Worm (Caenorhabditis elegans) whole organism, late embryonic: ENCODE data around the gene H27A22.1.

Source experiments
- K02D7.2 ChIP-seq: sonication (generic microtip); optimal IDR thresholded peaks from 2 replicates; lab custom pipeline; 2017; ENCODE audit warnings: mild to moderate bottlenecking, missing genetic modification characterization, missing compliant biosample characterization
- K09A11.1 ChIP-seq: sonication (generic microtip); optimal IDR thresholded peaks from 2 replicates; lab custom pipeline; 2017; ENCODE audit warnings: antibody characterized with exemption, mild to moderate bottlenecking, missing genetic modification characterization, missing compliant biosample characterization; ENCODE audit not compliant: insufficient read depth
- T23F11.4 ChIP-seq: fragments of 200-800 bp; sonication (Bioruptor generic); optimal IDR thresholded peaks from 2 replicates; lab custom pipeline; 2018; ENCODE audit warnings: mild to moderate bottlenecking, missing genetic modification characterization, missing compliant biosample characterization
- Y22D7AL.16 ChIP-seq: sonication (generic microtip); optimal IDR thresholded peaks from 2 replicates; lab custom pipeline; 2016; ENCODE audit warnings: missing genetic modification characterization, missing compliant biosample characterization
- ceh-14 ChIP-seq: sonication (generic microtip); optimal IDR thresholded peaks from 2 replicates; lab custom pipeline; 2016; ENCODE audit warnings: missing genotype, missing genetic modification characterization, missing compliant biosample characterization
- ceh-18 ChIP-seq: sonication (generic microtip); optimal IDR thresholded peaks from 2 replicates; lab custom pipeline; 2016; ENCODE audit warnings: missing genetic modification characterization, missing compliant biosample characterization
- ceh-2 ChIP-seq: sonication (generic microtip); optimal IDR thresholded peaks from 2 replicates; lab custom pipeline; 2016; ENCODE audit warnings: missing genotype, missing genetic modification characterization, missing compliant biosample characterization
- ceh-22 ChIP-seq: sonication (generic microtip); optimal IDR thresholded peaks from 2 replicates; lab custom pipeline; 2017; ENCODE audit warnings: missing biosample characterization, missing genetic modification characterization
- ceh-24 ChIP-seq: sonication (generic microtip); optimal IDR thresholded peaks from 2 replicates; lab custom pipeline; 2016; ENCODE audit warnings: mild to moderate bottlenecking, missing genetic modification characterization, missing compliant biosample characterization
- ceh-45 ChIP-seq: fragments of 200-800 bp; sonication (Bioruptor generic); IDR thresholded peaks from 2 replicates; pipeline ENCODE4 v1.3.6; 2022; ENCODE audit warnings: missing genetic modification reagents, missing genetic modification characterization, missing compliant biosample characterization
- ceh-48 ChIP-seq: sonication (generic microtip); optimal IDR thresholded peaks from 2 replicates; lab custom pipeline; 2016; ENCODE audit warnings: missing genetic modification characterization, inconsistent platforms, missing compliant biosample characterization
- ceh-9 ChIP-seq: sonication (generic microtip); optimal IDR thresholded peaks from 2 replicates; lab custom pipeline; 2016; ENCODE audit warnings: mild to moderate bottlenecking, missing genetic modification characterization, inconsistent platforms, missing compliant biosample characterization
- dmd-4 ChIP-seq: sonication (generic microtip); optimal IDR thresholded peaks from 2 replicates; lab custom pipeline; 2016; ENCODE audit warnings: borderline replicate concordance, missing genetic modification characterization, missing compliant biosample characterization
- elt-2 ChIP-seq: sonication (generic microtip); optimal IDR thresholded peaks from 2 replicates; lab custom pipeline; 2016; ENCODE audit warnings: missing genetic modification reagents, missing genetic modification characterization, missing compliant biosample characterization
- eyg-1 ChIP-seq: sonication (generic microtip); optimal IDR thresholded peaks from 2 replicates; lab custom pipeline; 2016; ENCODE audit warnings: missing genotype, missing genetic modification characterization, missing compliant biosample characterization
- fax-1 ChIP-seq: sonication (generic microtip); optimal IDR thresholded peaks from 2 replicates; lab custom pipeline; 2016; ENCODE audit warnings: missing genotype, missing genetic modification characterization, missing compliant biosample characterization
- fkh-10 ChIP-seq: fragments of 150-350 bp; optimal IDR thresholded peaks from 2 replicates; lab custom pipeline; 2014; ENCODE audit warnings: missing biosample characterization, missing genetic modification reagents, missing genetic modification characterization
- fkh-6 ChIP-seq: sonication (generic microtip); optimal IDR thresholded peaks from 2 replicates; lab custom pipeline; 2016; ENCODE audit warnings: missing genetic modification characterization, missing compliant biosample characterization
- gmeb-2 ChIP-seq: sonication (generic microtip); optimal IDR thresholded peaks from 2 replicates; lab custom pipeline; 2016; ENCODE audit warnings: missing genetic modification characterization, inconsistent platforms, missing compliant biosample characterization
- hlh-8 ChIP-seq: sonication (generic microtip); optimal IDR thresholded peaks from 2 replicates; lab custom pipeline; 2016; ENCODE audit warnings: missing genotype, missing genetic modification characterization, missing compliant biosample characterization
- lim-6 ChIP-seq: sonication (generic microtip); optimal IDR thresholded peaks from 2 replicates; lab custom pipeline; 2016; ENCODE audit warnings: missing genetic modification characterization, missing compliant biosample characterization
- lin-11 ChIP-seq: fragments of 200-800 bp; sonication (Bioruptor generic); optimal IDR thresholded peaks from 2 replicates; lab custom pipeline; 2018; ENCODE audit warnings: mild to moderate bottlenecking, missing genetic modification characterization, missing compliant biosample characterization
- madf-2 ChIP-seq: sonication (generic microtip); optimal IDR thresholded peaks from 2 replicates; lab custom pipeline; 2017; ENCODE audit warnings: missing genetic modification characterization, missing compliant biosample characterization
- nfya-1 ChIP-seq: sonication (generic microtip); optimal IDR thresholded peaks from 2 replicates; lab custom pipeline; 2017; ENCODE audit warnings: missing genetic modification characterization, mild to moderate bottlenecking, missing compliant biosample characterization, antibody characterized with exemption, moderate library complexity
- odd-2 ChIP-seq: sonication (generic microtip); optimal IDR thresholded peaks from 2 replicates; lab custom pipeline; 2017; ENCODE audit warnings: antibody characterized with exemption, mild to moderate bottlenecking, missing genetic modification characterization, missing compliant biosample characterization
- pax-1 ChIP-seq: fragments of 150-350 bp; optimal IDR thresholded peaks from 2 replicates; lab custom pipeline; 2014; ENCODE audit warnings: missing biosample characterization, missing genetic modification characterization
- pros-1 ChIP-seq: fragments of 150-350 bp; optimal IDR thresholded peaks from 2 replicates; lab custom pipeline; 2014; ENCODE audit warnings: missing biosample characterization, missing genetic modification reagents, missing genetic modification characterization
- sdc-2 ChIP-seq: sonication (generic microtip); optimal IDR thresholded peaks from 2 replicates; lab custom pipeline; 2016; ENCODE audit warnings: missing genotype, missing genetic modification characterization, missing compliant biosample characterization
- syd-9 ChIP-seq: sonication (generic microtip); optimal IDR thresholded peaks from 2 replicates; lab custom pipeline; 2016; ENCODE audit warnings: mild to moderate bottlenecking, missing genetic modification characterization, moderate library complexity, missing compliant biosample characterization
- tbx-7 ChIP-seq: sonication (generic microtip); optimal IDR thresholded peaks from 2 replicates; lab custom pipeline; 2016; ENCODE audit warnings: missing genotype, missing genetic modification characterization, missing compliant biosample characterization
- unc-3 ChIP-seq, 2 experiments: fragments of 200-800 bp in 1 of 2; sonication (Bioruptor generic) in 1 of 2; sonication (generic microtip) in 1 of 2; conservative IDR thresholded peaks in 1 of 2; optimal IDR thresholded peaks in 1 of 2; 2 replicates each; pipeline versions ENCODE4 v1.3.6 to Lab custom; 2016 to 2022; ENCODE audit warnings: missing compliant biosample characterization in 2 of 2, missing genetic modification characterization in 2 of 2, missing genetic modification reagents in 1 of 2
- unc-42 ChIP-seq: sonication (generic microtip); optimal IDR thresholded peaks from 2 replicates; lab custom pipeline; 2016; ENCODE audit warnings: missing genotype, missing genetic modification characterization, missing compliant biosample characterization
- zip-5 ChIP-seq: sonication (generic microtip); optimal IDR thresholded peaks from 2 replicates; lab custom pipeline; 2016; ENCODE audit warnings: missing genetic modification characterization, missing compliant biosample characterization
- ztf-16 ChIP-seq: sonication (generic microtip); optimal IDR thresholded peaks from 2 replicates; lab custom pipeline; 2017; ENCODE audit warnings: missing genetic modification characterization, missing compliant biosample characterization

Gene H27A22.1

DNA sequence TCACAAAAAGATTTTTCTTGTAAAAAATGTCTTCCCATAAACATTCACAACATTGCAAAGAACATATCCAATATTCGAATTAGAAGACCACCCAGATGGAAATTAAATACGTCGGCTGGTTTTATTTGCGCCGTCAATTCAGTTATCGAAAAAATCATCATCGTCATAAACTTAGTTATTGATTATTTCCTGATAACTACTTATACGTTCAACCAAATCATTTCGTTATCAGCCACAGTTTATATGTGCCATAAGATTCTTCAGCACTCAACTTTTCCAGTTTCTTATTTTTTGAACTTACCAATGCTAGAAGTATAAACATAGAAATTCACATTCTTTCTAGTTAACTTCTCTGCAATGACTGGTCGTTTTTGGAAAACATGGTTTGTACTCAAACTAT, 21.7 kb upstream of the H27A22.1 start:
- TF ChIP-seq tbx-7 (tag; lab: Kevin White, UChicago) (no peak), fkh-10 (GFP tag; lab: Kevin White, UChicago) (no peak), ceh-14 (tag; lab: Kevin White, UChicago) (no peak), ceh-22 (tag; lab: Kevin White, UChicago) (no peak), elt-2 (tag; lab: Kevin White, UChicago) (peak; percentile 4)

ce11 chrV:10581837-10582300, 20.5 kb upstream of the H27A22.1 start, which contains the start of gene T21C9.6:
TSS of gene T21C9.6 (plus strand) at chrV:10581887.
- TF ChIP-seq pax-1 (tag; lab: Kevin White, UChicago) (no peak), fkh-6 (tag; lab: Kevin White, UChicago) (no peak), ceh-9 (tag; lab: Kevin White, UChicago) (no peak), fax-1 (tag; lab: Kevin White, UChicago) (no peak)

DNA sequence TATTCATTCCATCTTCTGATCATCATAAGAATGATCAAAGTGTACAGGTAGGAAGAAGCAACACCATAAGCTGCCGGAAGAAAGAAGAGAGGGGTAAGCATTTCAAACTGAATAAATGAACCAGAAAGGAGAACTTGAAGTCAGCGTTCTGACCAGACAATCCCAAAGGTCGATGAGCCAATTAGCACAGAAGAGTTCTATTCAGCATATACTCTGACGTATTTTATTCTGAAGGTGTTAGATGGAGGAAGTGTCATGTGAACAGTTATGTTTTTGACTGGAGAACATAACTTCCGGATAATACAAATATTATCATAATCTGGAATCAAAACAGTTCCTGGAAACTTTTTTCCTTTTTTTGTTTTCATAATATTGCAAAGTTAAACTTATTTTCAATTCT, 13.7 kb upstream of the H27A22.1 start, which contains the start of gene srg-32:
TSS of gene srg-32 (minus strand) at position 101 of the 400 bp plus-strand sequence.
- TF ChIP-seq syd-9 (tag; lab: Kevin White, UChicago) (no peak), ztf-16 (tag; lab: Kevin White, UChicago) (no peak), T23F11.4 (GFP tag; lab: Kevin White, UChicago) (no peak), ceh-45 (GFP tag; lab: Robert Waterston, UW) (no peak), sdc-2 (no peak), eyg-1 (tag; lab: Kevin White, UChicago) (no peak), ceh-2 (tag; lab: Kevin White, UChicago) (no peak), ceh-48 (tag; lab: Kevin White, UChicago) (no peak), K02D7.2 (tag; lab: Kevin White, UChicago) (no peak), madf-2 (tag; lab: Kevin White, UChicago) (no peak), gmeb-2 (tag; lab: Kevin White, UChicago) (no peak)

DNA sequence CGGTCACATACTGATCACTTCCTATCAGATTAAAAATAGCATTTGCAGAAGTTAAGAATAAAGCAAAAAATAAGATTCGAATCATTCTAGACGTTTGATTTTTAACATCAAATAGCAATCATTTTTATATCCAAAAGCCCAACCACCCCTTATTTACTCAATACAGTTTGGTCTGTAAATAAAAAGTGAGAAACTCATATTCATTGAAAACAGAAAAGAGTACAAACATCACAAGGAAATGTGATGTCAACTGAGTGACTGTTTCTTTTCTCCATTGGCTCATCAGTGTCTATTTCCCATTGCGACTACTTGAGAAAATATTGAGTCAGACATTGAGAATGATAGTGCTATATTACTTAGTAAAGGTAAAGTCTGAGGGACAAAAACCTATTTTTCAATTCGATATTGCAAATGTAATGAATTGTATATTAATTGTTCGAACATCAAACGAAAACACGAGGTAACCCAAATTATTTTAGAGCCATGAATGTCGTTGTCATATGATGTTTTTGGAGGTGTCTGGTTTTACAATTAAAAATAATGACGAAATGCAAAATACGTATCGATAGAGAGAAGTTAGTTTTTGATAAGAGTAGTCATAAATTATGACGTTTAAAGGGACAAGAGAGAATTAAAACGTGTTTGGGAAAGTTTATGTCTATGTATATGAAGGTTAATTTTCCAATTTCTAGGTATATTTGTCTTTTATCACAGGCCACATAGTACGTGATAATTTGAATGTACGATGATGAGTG, 12.4 kb upstream of the H27A22.1 start, which contains the start of gene ttr-23:
TSS of gene ttr-23 (minus strand) at position 87 of the 755 bp plus-strand sequence.
- TF ChIP-seq K09A11.1 (tag; lab: Kevin White, UChicago) (no peak), lin-11 (tag; lab: Kevin White, UChicago) (no peak), nfya-1 (tag; lab: Kevin White, UChicago) (no peak), ceh-18 (tag; lab: Kevin White, UChicago) (no peak)

- TF ChIP-seq fax-1 (tag; lab: Kevin White, UChicago) (no peak), syd-9 (tag; lab: Kevin White, UChicago) (no peak), Y22D7AL.16 (no peak), unc-42 (tag; lab: Kevin White, UChicago) (no peak), madf-2 (tag; lab: Kevin White, UChicago) (no peak)
- TF ChIP-seq, all 69 proteins: peak for 0
Observed at ce11 chrV:10592479-10592878, 9.9 kb upstream of the H27A22.1 start, which contains the start of gene T21C9.9. TSS of gene T21C9.9 (minus strand) at chrV:10592579.

DNA sequence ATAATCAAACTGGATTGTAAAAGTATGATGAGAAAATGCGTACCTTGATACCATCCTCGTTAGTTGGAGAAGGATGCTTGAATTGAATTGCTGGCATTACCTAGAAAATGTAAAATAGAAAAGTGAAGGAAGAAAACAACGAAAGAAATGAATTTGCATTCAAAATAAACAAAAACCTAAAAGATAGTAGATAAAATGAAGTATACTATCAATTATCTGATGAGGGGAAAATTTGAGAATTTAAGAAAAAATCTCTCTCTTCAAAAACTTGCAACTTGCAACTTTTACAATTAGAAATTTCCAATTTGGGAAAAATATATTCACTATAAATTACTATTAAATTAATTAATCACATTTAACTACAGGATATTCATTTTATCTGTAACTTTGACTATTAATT, 7.5 kb upstream of the H27A22.1 start, which contains the start of gene T21C9.11:
TSS of gene T21C9.11 (minus strand) at position 101 of the 400 bp plus-strand sequence.
- TF ChIP-seq lim-6 (tag; lab: Kevin White, UChicago): no peak
- TF ChIP-seq T23F11.4 (GFP tag; lab: Kevin White, UChicago): no peak
- TF ChIP-seq elt-2 (tag; lab: Kevin White, UChicago): no peak
- no peak for TF ChIP-seq odd-2
- TF ChIP-seq unc-3 (GFP tag; conservative IDR thresholded peaks at IDR 0.05; lab: Robert Waterston, UW): no peak
- TF ChIP-seq unc-3 (tag; optimal IDR thresholded peaks at IDR 0.05; lab: Kevin White, UChicago): no peak
- TF ChIP-seq hlh-8: no peak
- TF ChIP-seq pros-1 (tag; lab: Kevin White, UChicago): no peak
- no peak for TF ChIP-seq madf-2 (tag; lab: Kevin White, UChicago)
- TF ChIP-seq zip-5 (tag; lab: Kevin White, UChicago): no peak
- no peak for TF ChIP-seq syd-9 (tag; lab: Kevin White, UChicago)
- no peak for TF ChIP-seq dmd-4 (tag; lab: Kevin White, UChicago)
- TF ChIP-seq ceh-24 (tag; lab: Kevin White, UChicago): no peak
